Worm (Caenorhabditis elegans): Measurements from ENCODE around the gene clec-213.

- TF ChIP-seq elt-2 (tag; optimal IDR thresholded peaks at IDR 0.05), result no peak
- TF ChIP-seq pha-4 (tag; optimal IDR thresholded peaks at IDR 0.05), result no peak
Observed at ce11 chrV:7624652-7625051, 19.7 kb downstream of the clec-213 start, which contains the start of gene grsp-4.
